Fruit fly (Drosophila melanogaster) whole organism, embryonic: Measurements from ENCODE around the gene CG3625.

Source experiments
- Bgb ChIP-seq: fragments of 200-800 bp; sonication (Bioruptor generic); IDR thresholded peaks from 2 replicates; pipeline ENCODE4 v1.3.6; 2022; ENCODE audit warnings: missing biosample characterization, missing genetic modification characterization; ENCODE audit not compliant: partially characterized antibody
- CG10209 ChIP-seq: fragments of 200-800 bp; sonication (Bioruptor generic); optimal IDR thresholded peaks from 3 replicates; lab custom pipeline; 2017; ENCODE audit warnings: missing biosample characterization, mild to moderate bottlenecking, missing genetic modification characterization, missing genetic modification reagents
- CG1024 ChIP-seq: fragments of 200-800 bp; sonication (Bioruptor generic); IDR thresholded peaks from 2 replicates; pipeline ENCODE4 v1.3.6; 2022; ENCODE audit warnings: missing biosample characterization, missing genetic modification characterization
- CG10321 ChIP-seq: fragments of 200-800 bp; sonication (Bioruptor generic); IDR thresholded peaks from 2 replicates; pipeline ENCODE4 v1.3.6; 2022; ENCODE audit warnings: missing biosample characterization, missing genetic modification characterization
- CG10366 ChIP-seq: fragments of 200-800 bp; sonication (Bioruptor generic); IDR thresholded peaks from 2 replicates; pipeline ENCODE4 v1.3.6; 2022; ENCODE audit warnings: missing biosample characterization, missing genetic modification characterization
- CG12219 ChIP-seq: fragments of 200-800 bp; sonication (Bioruptor generic); optimal IDR thresholded peaks from 3 replicates; lab custom pipeline; 2018; ENCODE audit warnings: missing biosample characterization, mild to moderate bottlenecking, missing genetic modification characterization
- CG12659 ChIP-seq: fragments of 200-800 bp; sonication (Bioruptor generic); optimal IDR thresholded peaks from 3 replicates; lab custom pipeline; 2017; ENCODE audit warnings: mild to moderate bottlenecking, missing biosample characterization, missing genetic modification reagents, missing genetic modification characterization
- CG13894 ChIP-seq: fragments of 200-800 bp; sonication (Bioruptor generic); optimal IDR thresholded peaks from 3 replicates; lab custom pipeline; 2018; ENCODE audit warnings: missing biosample characterization, mild to moderate bottlenecking, missing genetic modification characterization, moderate library complexity
- CG14710 ChIP-seq: fragments of 200-800 bp; sonication (Bioruptor generic); optimal IDR thresholded peaks from 3 replicates; lab custom pipeline; 2019; ENCODE audit warnings: missing biosample characterization, mild to moderate bottlenecking, missing genetic modification characterization, moderate library complexity
- CG14965 ChIP-seq: fragments of 200-800 bp; sonication (Bioruptor generic); optimal IDR thresholded peaks from 2 replicates; lab custom pipeline; 2016; ENCODE audit warnings: missing biosample characterization, missing genetic modification characterization, borderline replicate concordance
- CG15073 ChIP-seq: fragments of 200-800 bp; sonication (Bioruptor generic); optimal IDR thresholded peaks from 2 replicates; lab custom pipeline; 2016; ENCODE audit warnings: missing biosample characterization, missing genetic modification characterization
- CG1602 ChIP-seq: fragments of 200-800 bp; sonication (Bioruptor generic); optimal IDR thresholded peaks from 3 replicates; lab custom pipeline; 2016; ENCODE audit warnings: missing biosample characterization, missing genetic modification characterization
- CG1647 ChIP-seq: fragments of 200-800 bp; sonication (Bioruptor generic); optimal IDR thresholded peaks from 3 replicates; lab custom pipeline; 2016; ENCODE audit warnings: missing biosample characterization, missing genetic modification characterization
- CG16815 ChIP-seq: fragments of 200-800 bp; sonication (Bioruptor generic); optimal IDR thresholded peaks from 3 replicates; lab custom pipeline; 2017; ENCODE audit warnings: missing biosample characterization, mild to moderate bottlenecking, missing genetic modification characterization
- CG17361 ChIP-seq: fragments of 200-800 bp; sonication (Bioruptor generic); IDR thresholded peaks from 3 replicates; pipeline ENCODE4 v1.3.6; 2022; ENCODE audit warnings: missing biosample characterization, missing genetic modification characterization
- CG2875 ChIP-seq: fragments of 200-800 bp; sonication (Bioruptor generic); optimal IDR thresholded peaks from 2 replicates; lab custom pipeline; 2017; ENCODE audit warnings: missing biosample characterization, mild to moderate bottlenecking, missing genetic modification characterization, missing genetic modification reagents
- CG30431 ChIP-seq: fragments of 200-800 bp; sonication (Bioruptor generic); optimal IDR thresholded peaks from 2 replicates; lab custom pipeline; 2017; ENCODE audit warnings: missing biosample characterization, missing genetic modification characterization
- CG3163 ChIP-seq: fragments of 200-800 bp; sonication (Bioruptor generic); optimal IDR thresholded peaks from 3 replicates; lab custom pipeline; 2016; ENCODE audit warnings: missing biosample characterization, missing genetic modification characterization
- CG33557 ChIP-seq: fragments of 200-800 bp; sonication (Bioruptor generic); optimal IDR thresholded peaks from 2 replicates; lab custom pipeline; 2019; ENCODE audit warnings: missing biosample characterization, mild to moderate bottlenecking, missing genetic modification characterization, moderate library complexity
- CG3847 ChIP-seq: fragments of 200-800 bp; sonication (Bioruptor generic); IDR thresholded peaks from 2 replicates; pipeline ENCODE4 v1.3.6; 2022; ENCODE audit warnings: missing biosample characterization, missing genetic modification characterization
- CG3995 ChIP-seq: fragments of 200-800 bp; sonication (Bioruptor generic); optimal IDR thresholded peaks from 3 replicates; lab custom pipeline; 2016; ENCODE audit warnings: missing biosample characterization, missing genetic modification characterization
- CG4282 ChIP-seq: fragments of 200-800 bp; sonication (Bioruptor generic); optimal IDR thresholded peaks from 2 replicates; lab custom pipeline; 2016; ENCODE audit warnings: missing biosample characterization, missing genetic modification characterization
- CG4424 ChIP-seq: fragments of 200-800 bp; sonication (Bioruptor generic); optimal IDR thresholded peaks from 3 replicates; lab custom pipeline; 2016; ENCODE audit warnings: missing biosample characterization, missing genetic modification characterization
- CG8924 ChIP-seq: fragments of 200-800 bp; optimal IDR thresholded peaks from 3 replicates; lab custom pipeline; 2019; ENCODE audit warnings: missing biosample characterization, mild to moderate bottlenecking, missing genetic modification characterization, moderate library complexity
- CG9797 ChIP-seq: fragments of 200-800 bp; sonication (Bioruptor generic); optimal IDR thresholded peaks from 3 replicates; lab custom pipeline; 2018; ENCODE audit warnings: missing biosample characterization, mild to moderate bottlenecking, missing genetic modification characterization
- Chrac-16 ChIP-seq: fragments of 200-800 bp; sonication (Bioruptor generic); optimal IDR thresholded peaks from 3 replicates; lab custom pipeline; 2016; ENCODE audit warnings: missing biosample characterization, missing genetic modification characterization
- CkIIα-i1 ChIP-seq: fragments of 200-800 bp; sonication (Bioruptor generic); IDR thresholded peaks from 2 replicates; pipeline ENCODE4 v1.3.6; 2022; ENCODE audit warnings: missing biosample characterization, missing genetic modification characterization
- Fer1 ChIP-seq: fragments of 200-800 bp; sonication (Bioruptor generic); optimal IDR thresholded peaks from 2 replicates; lab custom pipeline; 2017; ENCODE audit warnings: missing biosample characterization, mild to moderate bottlenecking, missing genetic modification characterization
- H2.0 ChIP-seq: fragments of 200-800 bp; sonication (Bioruptor generic); IDR thresholded peaks from 2 replicates; pipeline ENCODE4 v1.3.6; 2022; ENCODE audit warnings: missing biosample characterization, missing genetic modification characterization
- Hey ChIP-seq: fragments of 200-800 bp; sonication (Bioruptor generic); optimal IDR thresholded peaks from 3 replicates; lab custom pipeline; 2018; ENCODE audit warnings: missing biosample characterization, mild to moderate bottlenecking, missing genetic modification characterization
- Mrtf ChIP-seq: fragments of 200-800 bp; sonication (Bioruptor generic); IDR thresholded peaks from 3 replicates; pipeline ENCODE4 v1.3.6; 2022; ENCODE audit warnings: missing biosample characterization, missing genetic modification characterization
- Rfx ChIP-seq: fragments of 200-800 bp; sonication (Bioruptor generic); IDR thresholded peaks from 2 replicates; pipeline ENCODE4 v1.3.6; 2022; ENCODE audit warnings: missing biosample characterization, missing genetic modification characterization
- abd-A ChIP-seq: fragments of 200-800 bp; sonication (Bioruptor generic); optimal IDR thresholded peaks from 3 replicates; lab custom pipeline; 2019; ENCODE audit warnings: missing biosample characterization, mild to moderate bottlenecking, missing genetic modification characterization, moderate library complexity
- ac ChIP-seq: fragments of 200-800 bp; sonication (Bioruptor generic); optimal IDR thresholded peaks from 3 replicates; lab custom pipeline; 2017; ENCODE audit warnings: missing biosample characterization, mild to moderate bottlenecking, missing genetic modification characterization
- amos ChIP-seq: fragments of 200-800 bp; sonication (Bioruptor generic); IDR thresholded peaks from 2 replicates; pipeline ENCODE4 v1.3.6; 2022; ENCODE audit warnings: missing biosample characterization, missing genetic modification characterization; ENCODE audit not compliant: partially characterized antibody
- dan ChIP-seq: fragments of 200-800 bp; sonication (Bioruptor generic); IDR thresholded peaks from 2 replicates; pipeline ENCODE4 v1.3.6; 2022; ENCODE audit warnings: missing biosample characterization, missing genetic modification characterization
- dimm ChIP-seq: fragments of 200-800 bp; sonication (Bioruptor generic); IDR thresholded peaks from 2 replicates; pipeline ENCODE4 v1.3.6; 2022; ENCODE audit warnings: missing biosample characterization, missing genetic modification characterization
- ewg ChIP-seq: fragments of 200-800 bp; sonication (Bioruptor generic); optimal IDR thresholded peaks from 3 replicates; lab custom pipeline; 2017; ENCODE audit warnings: mild to moderate bottlenecking, missing biosample characterization, missing genetic modification reagents, missing genetic modification characterization
- grau ChIP-seq: fragments of 200-800 bp; optimal IDR thresholded peaks from 3 replicates; lab custom pipeline; 2019; ENCODE audit warnings: missing biosample characterization, mild to moderate bottlenecking, missing genetic modification characterization, moderate library complexity
- ham ChIP-seq: fragments of 200-800 bp; sonication (Bioruptor generic); IDR thresholded peaks from 2 replicates; pipeline ENCODE4 v1.3.6; 2022; ENCODE audit warnings: missing biosample characterization, missing genetic modification characterization
- her ChIP-seq: fragments of 200-800 bp; sonication (Bioruptor generic); optimal IDR thresholded peaks from 2 replicates; lab custom pipeline; 2016; ENCODE audit warnings: missing biosample characterization, missing genetic modification characterization
- hth ChIP-seq: fragments of >200 bp; optimal IDR thresholded peaks from 2 replicates; lab custom pipeline; 2017; ENCODE audit warnings: inconsistent platforms
- lola ChIP-seq, 3 experiments: fragments of >200 bp in 2 of 3; fragments of 200-800 bp in 1 of 3; sonication (Bioruptor generic) in 1 of 3; optimal IDR thresholded peaks; 2 replicates each; lab custom pipeline; 2017 to 2019; ENCODE audit warnings: missing biosample characterization in 3 of 3, missing genetic modification characterization in 3 of 3, mild to moderate bottlenecking in 1 of 3, moderate library complexity in 1 of 3
- nau ChIP-seq: fragments of 200-800 bp; sonication (Bioruptor generic); optimal IDR thresholded peaks from 3 replicates; lab custom pipeline; 2017; ENCODE audit warnings: missing biosample characterization, mild to moderate bottlenecking, missing genetic modification characterization, missing genetic modification reagents
- p53 ChIP-seq: fragments of 200-800 bp; sonication (Bioruptor generic); optimal IDR thresholded peaks from 2 replicates; lab custom pipeline; 2016; ENCODE audit warnings: missing biosample characterization, missing genetic modification characterization
- pfk ChIP-seq: fragments of 200-800 bp; sonication (Bioruptor generic); optimal IDR thresholded peaks from 2 replicates; lab custom pipeline; 2018; ENCODE audit warnings: missing biosample characterization, mild to moderate bottlenecking, missing genetic modification characterization, moderate library complexity
- row ChIP-seq: fragments of 200-800 bp; sonication (Bioruptor generic); IDR thresholded peaks from 3 replicates; pipeline ENCODE4 v1.3.6; 2022; ENCODE audit warnings: missing biosample characterization, missing genetic modification characterization
- scrt ChIP-seq: fragments of 200-800 bp; sonication (Bioruptor generic); optimal IDR thresholded peaks from 2 replicates; lab custom pipeline; 2018; ENCODE audit warnings: missing biosample characterization, mild to moderate bottlenecking, missing genetic modification characterization, moderate library complexity
- shn ChIP-seq: fragments of 200-800 bp; sonication (Bioruptor generic); optimal IDR thresholded peaks from 3 replicates; lab custom pipeline; 2016; ENCODE audit warnings: missing biosample characterization, missing genetic modification characterization
- wor ChIP-seq: fragments of 200-800 bp; sonication (Bioruptor generic); IDR thresholded peaks from 2 replicates; pipeline ENCODE4 v1.3.6; 2022; ENCODE audit warnings: missing biosample characterization, missing genetic modification characterization

The CG3625 gene

dm6 chr2L:249048-249825 is 42.4 kb downstream of the CG3625 start (continued):
- TF ChIP-seq ham = no peak
- TF ChIP-seq shn (GFP tag; lab: Kevin White, UChicago) = no peak
- no peak for TF ChIP-seq lola (GFP tag; optimal IDR thresholded peaks at IDR 0.05; lab: Kevin White, UChicago)
- TF ChIP-seq dimm (GFP tag; lab: Robert Waterston, UW) = no peak
- no peak for TF ChIP-seq CG3847
- no peak; the same call in 1 of the 2 replicates for TF ChIP-seq CG10366 (GFP tag; lab: Robert Waterston, UW)
- TF ChIP-seq CG9797 (GFP tag; lab: Kevin White, UChicago) = no peak
- no peak for TF ChIP-seq ac (GFP tag; lab: Kevin White, UChicago)
- no peak for TF ChIP-seq Hey (tag; lab: Kevin White, UChicago)
- TF ChIP-seq CG14710 = no peak
- TF ChIP-seq amos (GFP tag; lab: Robert Waterston, UW) = no peak
- TF ChIP-seq wor (GFP tag; lab: Robert Waterston, UW) = no peak
- no peak for TF ChIP-seq CG16815 (GFP tag; lab: Kevin White, UChicago)
- TF ChIP-seq CG15073 (GFP tag; lab: Kevin White, UChicago) = no peak
- no peak for TF ChIP-seq CG1602 (GFP tag; lab: Kevin White, UChicago)
- TF ChIP-seq CG1024 (GFP tag; lab: Robert Waterston, UW) = no peak
- TF ChIP-seq CG2875 = no peak
- TF ChIP-seq CG14965 = no peak
- 0 out of 3 replicates have a peak, but pooled peaks have one; percentile 22 for TF ChIP-seq CG17361 (GFP tag; lab: Robert Waterston, UW)
- TF ChIP-seq CG3995 (GFP tag; lab: Kevin White, UChicago) = no peak
- TF ChIP-seq her (GFP tag; lab: Kevin White, UChicago) = no peak
- no peak for TF ChIP-seq p53 (GFP tag; lab: Kevin White, UChicago)
- TF ChIP-seq Bgb (GFP tag; lab: Robert Waterston, UW) = peak; percentile 12; the same call in 1 of the 2 replicates
- no peak for TF ChIP-seq H2.0 (GFP tag; lab: Robert Waterston, UW)
- no peak for TF ChIP-seq CG33557 (GFP tag; lab: Kevin White, UChicago)
- no peak for TF ChIP-seq CG30431 (GFP tag; lab: Kevin White, UChicago)
- TF ChIP-seq CG12659 (GFP tag; lab: Kevin White, UChicago) = no peak
- no peak for TF ChIP-seq CG10209 (GFP tag; lab: Kevin White, UChicago)
- TF ChIP-seq CG4424 (GFP tag; lab: Kevin White, UChicago) = peak; percentile 10
- no peak for TF ChIP-seq CG12219 (GFP tag; lab: Kevin White, UChicago)
- no peak for TF ChIP-seq CG13894 (tag; lab: Kevin White, UChicago)
- no peak for TF ChIP-seq hth
- peak; percentile 60 for TF ChIP-seq ewg (GFP tag; lab: Kevin White, UChicago)
- no peak for TF ChIP-seq Rfx (GFP tag; lab: Robert Waterston, UW)
- TF ChIP-seq CkIIα-i1 (GFP tag; lab: Robert Waterston, UW) = no peak
- TF ChIP-seq Fer1 = peak; percentile 18
- no peak for TF ChIP-seq nau (GFP tag; lab: Kevin White, UChicago)
- no peak for TF ChIP-seq Chrac-16
- TF ChIP-seq pfk = peak; percentile 24
- no peak for TF ChIP-seq CG10321
- TF ChIP-seq scrt (GFP tag; lab: Kevin White, UChicago) = peak; percentile 39
- TF ChIP-seq grau (tag; lab: Kevin White, UChicago) = peak; percentile 84
- TF ChIP-seq CG1647 (GFP tag; lab: Kevin White, UChicago) = no peak
- TF ChIP-seq dan (GFP tag; lab: Robert Waterston, UW) = no peak
- TF ChIP-seq Mrtf (GFP tag; lab: Robert Waterston, UW) = no peak
- TF ChIP-seq CG3163 (GFP tag; lab: Kevin White, UChicago) = peak; percentile 87
- TF ChIP-seq CG8924 (tag; lab: Kevin White, UChicago) = no peak
- TF ChIP-seq abd-A = peak; percentile 67
- no peak for TF ChIP-seq row (GFP tag; lab: Robert Waterston, UW)
- no peak for TF ChIP-seq CG4282 (GFP tag; lab: Kevin White, UChicago)
